Fruit fly (Drosophila melanogaster) whole organism, pupa: ENCODE measurements around the gene ham.

Source experiments
- CG4496 ChIP-seq: fragments of 200-800 bp; sonication (Bioruptor generic); IDR thresholded peaks from 3 replicates; pipeline ENCODE4 v1.3.6; 2022; ENCODE audit warnings: missing biosample characterization, missing genetic modification characterization
- Pif1A ChIP-seq: fragments of 200-800 bp; sonication (Bioruptor generic); optimal IDR thresholded peaks from 3 replicates; lab custom pipeline; 2016; ENCODE audit warnings: missing biosample characterization, missing genetic modification characterization
- Pif1B ChIP-seq: fragments of 200-800 bp; sonication (Bioruptor generic); optimal IDR thresholded peaks from 3 replicates; lab custom pipeline; 2016; ENCODE audit warnings: missing biosample characterization, missing genetic modification characterization

DNA sequence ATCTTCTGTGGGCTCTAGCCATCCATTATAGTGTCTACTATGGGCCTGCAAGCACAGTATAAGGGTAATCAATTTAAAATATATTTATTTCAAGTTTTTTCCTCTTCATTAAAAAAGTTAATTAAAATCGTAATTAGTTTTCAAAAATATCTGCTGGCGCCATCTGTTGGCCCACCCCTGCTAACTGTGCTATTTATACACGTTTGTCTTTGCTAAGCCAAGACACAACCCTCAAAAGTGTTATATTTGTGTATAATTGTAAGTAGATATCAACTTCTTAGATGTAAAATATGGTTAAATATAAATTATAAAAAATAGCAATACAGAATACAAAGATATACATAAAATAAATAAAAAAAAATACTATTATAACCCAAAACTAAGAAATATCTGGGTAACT lies 16.1 kb downstream of the ham start:
- TF ChIP-seq CG4496 (GFP tag; lab: Robert Waterston, UW) (no peak), Pif1A (GFP tag; lab: Kevin White, UChicago) (no peak), Pif1B (no peak)
